Fruit fly (Drosophila melanogaster): Measurements from ENCODE around the gene CG3436.

dm6 chr2L:110046-110445 is 45.8 kb upstream of the CG3436 start:
- no peak for TF ChIP-seq OdsH (GFP tag; optimal IDR thresholded peaks at IDR 0.05)
- no peak for TF ChIP-seq CG6854 (GFP tag; optimal IDR thresholded peaks at IDR 0.05)
- no peak for TF ChIP-seq Hr39 (GFP tag; optimal IDR thresholded peaks at IDR 0.05)
- no peak for TF ChIP-seq dac (GFP tag; optimal IDR thresholded peaks at IDR 0.05)
- TF ChIP-seq Hr38 (GFP tag; optimal IDR thresholded peaks at IDR 0.05), result no peak
- TF ChIP-seq CG6276 (GFP tag; optimal IDR thresholded peaks at IDR 0.05), result no peak
- TF ChIP-seq esn (GFP tag; optimal IDR thresholded peaks at IDR 0.05), result no peak
- no peak for TF ChIP-seq achi (GFP tag; optimal IDR thresholded peaks at IDR 0.05)
- TF ChIP-seq Sox15 (GFP tag; optimal IDR thresholded peaks at IDR 0.05), result no peak
- TF ChIP-seq svp (GFP tag), result no peak
- TF ChIP-seq CG6808 (GFP tag; optimal IDR thresholded peaks at IDR 0.05), result no peak

Data from whole organism, prepupa.